Fruit fly (Drosophila melanogaster): ENCODE data around the gene Whamy.

The Whamy gene

DNA sequence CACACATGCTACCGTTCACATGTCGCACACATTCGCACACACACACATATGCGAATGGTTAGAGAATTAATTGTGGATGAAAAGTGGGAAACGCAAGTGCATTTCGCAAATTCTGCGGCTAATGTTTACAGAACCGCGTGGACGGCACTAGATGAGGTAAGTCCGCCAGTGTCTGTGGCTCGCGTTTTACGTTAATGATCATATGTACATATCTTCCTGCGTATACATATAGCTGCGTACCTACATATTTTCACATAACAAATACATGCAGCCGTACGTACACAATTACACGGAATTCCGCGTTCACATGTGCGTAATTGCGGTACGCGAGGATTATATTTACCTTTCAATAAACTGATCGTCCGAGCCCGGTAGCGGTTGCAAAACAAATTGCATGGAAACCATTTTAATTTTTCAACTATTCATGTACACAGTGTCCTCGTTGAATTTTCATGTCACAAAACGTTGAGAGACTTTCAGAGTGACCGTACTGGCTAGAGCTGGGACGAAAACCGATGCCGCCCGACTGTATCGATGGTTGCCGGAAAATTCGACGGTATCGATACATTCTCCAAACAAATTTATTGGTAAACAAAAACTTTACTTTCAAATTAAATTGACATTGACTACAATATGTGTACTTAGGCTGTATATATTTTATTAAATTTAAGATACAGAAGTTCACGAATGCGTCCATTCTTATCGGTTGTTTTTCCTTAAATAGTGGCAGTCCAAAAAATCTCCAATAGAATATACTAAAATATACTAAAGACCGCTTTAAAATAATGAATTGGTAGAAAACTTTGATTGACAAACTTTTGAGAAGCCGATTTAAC lies 48.9 kb downstream of the Whamy start, which contains the start of gene hyd (continued):
- no peak for TF ChIP-seq rib (GFP tag; IDR thresholded peaks at IDR 0.05)
- no peak for TF ChIP-seq dan (GFP tag; IDR thresholded peaks at IDR 0.05)
- no peak for TF ChIP-seq lilli (GFP tag; optimal IDR thresholded peaks at IDR 0.05)
- no peak for TF ChIP-seq CG13894 (tag; optimal IDR thresholded peaks at IDR 0.05)
- peak; percentile 15 for TF ChIP-seq Xbp1 (GFP tag; optimal IDR thresholded peaks at IDR 0.05)
- TF ChIP-seq Side (GFP tag; optimal IDR thresholded peaks at IDR 0.05), result no peak
- TF ChIP-seq CG12391 (tag; optimal IDR thresholded peaks at IDR 0.05), result no peak
- TF ChIP-seq CG12659 (GFP tag; optimal IDR thresholded peaks at IDR 0.05), result peak; percentile 77
- no peak for TF ChIP-seq sr (GFP tag; IDR thresholded peaks at IDR 0.05)
- TF ChIP-seq tna (GFP tag; IDR thresholded peaks at IDR 0.05; ENCODE audit: partially characterized antibody), result peak; percentile 77
- TF ChIP-seq BEAF-32 (GFP tag; optimal IDR thresholded peaks at IDR 0.05), result peak; percentile 92
- peak; percentile 66; the same call in 2 of the 3 replicates for TF ChIP-seq CG14860 (GFP tag; IDR thresholded peaks at IDR 0.05; ENCODE audit: partially characterized antibody)
- peak; percentile 62 for TF ChIP-seq stwl (tag; optimal IDR thresholded peaks at IDR 0.05)
- no peak for TF ChIP-seq Mes4 (GFP tag; optimal IDR thresholded peaks at IDR 0.05)
- no peak for TF ChIP-seq CG8359 (GFP tag; optimal IDR thresholded peaks at IDR 0.05; ENCODE audit: borderline replicate concordance)
- TF ChIP-seq CG7271 (tag; optimal IDR thresholded peaks at IDR 0.05), result no peak
- no peak for TF ChIP-seq tap (tag; optimal IDR thresholded peaks at IDR 0.05)
- TF ChIP-seq CG3995 (GFP tag; optimal IDR thresholded peaks at IDR 0.05), result peak; percentile 45
- no peak for TF ChIP-seq Bdp1 (GFP tag; optimal IDR thresholded peaks at IDR 0.05)
- TF ChIP-seq sqz (GFP tag; optimal IDR thresholded peaks at IDR 0.05), result no peak
- TF ChIP-seq CG17186 (GFP tag; optimal IDR thresholded peaks at IDR 0.05), result peak; percentile 24
- peak; percentile 28 for TF ChIP-seq HmgZ (tag; optimal IDR thresholded peaks at IDR 0.05)
- no peak for TF ChIP-seq ftz-f1 (GFP tag; optimal IDR thresholded peaks at IDR 0.05)
- no peak for TF ChIP-seq run (tag; optimal IDR thresholded peaks at IDR 0.05)
- TF ChIP-seq CG10209 (GFP tag; optimal IDR thresholded peaks at IDR 0.05), result no peak
- peak; percentile 97 for TF ChIP-seq trem (tag; optimal IDR thresholded peaks at IDR 0.05)
- TF ChIP-seq Ada2b (GFP tag; IDR thresholded peaks at IDR 0.05), result no peak
- TF ChIP-seq vnd (GFP tag; IDR thresholded peaks at IDR 0.05; ENCODE audit: partially characterized antibody), result peak; percentile 67; the same call in 2 of the 3 replicates
- peak; percentile 92 for TF ChIP-seq Dll (GFP tag; IDR thresholded peaks at IDR 0.05; ENCODE audit: partially characterized antibody)
- TF ChIP-seq Dek (tag; optimal IDR thresholded peaks at IDR 0.05), result no peak
- TF ChIP-seq CG4424 (GFP tag; optimal IDR thresholded peaks at IDR 0.05), result peak; percentile 2
- no peak for TF ChIP-seq sens-2 (GFP tag; IDR thresholded peaks at IDR 0.05)
- no peak for TF ChIP-seq CG15601 (tag; optimal IDR thresholded peaks at IDR 0.05)
- TF ChIP-seq CG14710 (tag; optimal IDR thresholded peaks at IDR 0.05), result peak; percentile 63
- TF ChIP-seq CG10366 (GFP tag; IDR thresholded peaks at IDR 0.05), result no peak
- TF ChIP-seq YL-1 (GFP tag; optimal IDR thresholded peaks at IDR 0.05), result peak; percentile 76
- TF ChIP-seq exex (tag; optimal IDR thresholded peaks at IDR 0.05), result no peak
- TF ChIP-seq CG7556 (GFP tag; optimal IDR thresholded peaks at IDR 0.05), result no peak
- no peak for TF ChIP-seq CG7987 (GFP tag; optimal IDR thresholded peaks at IDR 0.05)
- TF ChIP-seq grau (tag; optimal IDR thresholded peaks at IDR 0.05), result no peak
- TF ChIP-seq CG15073 (GFP tag; optimal IDR thresholded peaks at IDR 0.05), result no peak
- no peak for TF ChIP-seq CG31224 (GFP tag; IDR thresholded peaks at IDR 0.05)
- no peak for TF ChIP-seq dysf (GFP tag; IDR thresholded peaks at IDR 0.05)
- no peak for TF ChIP-seq Ets65A (GFP tag)
- TF ChIP-seq CG7963 (GFP tag; IDR thresholded peaks at IDR 0.05; ENCODE audit: partially characterized antibody), result peak; percentile 64; the same call in 2 of the 3 replicates
- TF ChIP-seq nau (GFP tag; optimal IDR thresholded peaks at IDR 0.05), result no peak
- no peak for TF ChIP-seq odd (GFP tag; optimal IDR thresholded peaks at IDR 0.05)
- TF ChIP-seq peb (GFP tag; IDR thresholded peaks at IDR 0.05), result no peak

All from whole organism, embryonic.